Worm (Caenorhabditis elegans) whole organism, L3 larva: ENCODE results near the gene Y41C4A.7.

ENCODE experiments used
- ZK546.5 ChIP-seq: sonication (generic microtip); optimal IDR thresholded peaks from 2 replicates; lab custom pipeline; 2017; ENCODE audit warnings: missing biosample characterization, missing genetic modification characterization
- aly-2 ChIP-seq: fragments of 150-350 bp; optimal IDR thresholded peaks from 2 replicates; lab custom pipeline; 2014; ENCODE audit warnings: missing biosample characterization, missing genetic modification characterization
- ceh-82 ChIP-seq: fragments of 150-350 bp; optimal IDR thresholded peaks from 2 replicates; lab custom pipeline; 2014; ENCODE audit warnings: missing biosample characterization, missing genetic modification characterization
- elt-3 ChIP-seq, 3 experiments: fragments of 150-350 bp in 1 of 3; sonication (generic microtip) in 2 of 3; optimal IDR thresholded peaks; 2 replicates in 2 of 3; 4 replicates in 1 of 3; lab custom pipeline; 2014 to 2017; ENCODE audit warnings: missing biosample characterization in 3 of 3, missing genetic modification characterization in 3 of 3
- fkh-10 ChIP-seq: sonication (generic microtip); optimal IDR thresholded peaks from 2 replicates; lab custom pipeline; 2017; ENCODE audit warnings: missing biosample characterization, missing genetic modification reagents, missing genetic modification characterization
- nhr-76 ChIP-seq: fragments of 150-350 bp; sonication (generic microtip); optimal IDR thresholded peaks from 5 replicates; lab custom pipeline; 2014; ENCODE audit warnings: missing biosample characterization, missing genetic modification characterization
- skn-1 ChIP-seq: fragments of 150-350 bp; optimal IDR thresholded peaks from 2 replicates; lab custom pipeline; 2014; ENCODE audit warnings: missing biosample characterization, missing genetic modification characterization
- snpc-4 ChIP-seq: fragments of 150-350 bp; optimal IDR thresholded peaks from 2 replicates; lab custom pipeline; 2014; ENCODE audit warnings: missing biosample characterization, missing genetic modification characterization
- unc-62 ChIP-seq: fragments of 150-350 bp; sonication (generic microtip); optimal IDR thresholded peaks from 4 replicates; lab custom pipeline; 2014; ENCODE audit warnings: missing biosample characterization, missing genetic modification reagents, missing genetic modification characterization

- TF ChIP-seq skn-1 (tag; lab: Kevin White, UChicago), result no peak
- no peak for TF ChIP-seq unc-62 (GFP tag; lab: Kevin White, UChicago)
- TF ChIP-seq nhr-76 (tag; lab: Kevin White, UChicago), result no peak
- TF ChIP-seq ceh-82, result no peak
- TF ChIP-seq snpc-4 (tag; lab: Kevin White, UChicago), result no peak
- no peak for TF ChIP-seq fkh-10
- TF ChIP-seq aly-2, result no peak
- no peak for TF ChIP-seq elt-3 (tag; optimal IDR thresholded peaks at IDR 0.05; lab: Kevin White, UChicago)
- no peak for TF ChIP-seq ZK546.5 (tag; lab: Kevin White, UChicago)
These were observed 39.8 kb downstream of the Y41C4A.7 start for ce11 chrIII:11738482-11738881.
